Worm (Caenorhabditis elegans) whole organism, L4/young adult: Measurements from ENCODE around the gene T22B2.1.
A peak's percentile ranks its signal among the peaks of the same experiment; 100 is the strongest.

Experiments used
- W03F9.2 ChIP-seq: fragments of 150-350 bp; optimal IDR thresholded peaks from 2 replicates; lab custom pipeline; 2014; ENCODE audit warnings: missing biosample characterization, missing genetic modification characterization
- dao-5 ChIP-seq: sonication (generic microtip); optimal IDR thresholded peaks from 2 replicates; lab custom pipeline; 2016; ENCODE audit warnings: missing genotype, missing genetic modification characterization, moderate library complexity, missing compliant biosample characterization
- him-1 ChIP-seq: sonication (generic microtip); optimal IDR thresholded peaks from 2 replicates; lab custom pipeline; 2016; ENCODE audit warnings: missing genotype, missing genetic modification reagents, missing genetic modification characterization, missing compliant biosample characterization

T22B2.1 gene

DNA sequence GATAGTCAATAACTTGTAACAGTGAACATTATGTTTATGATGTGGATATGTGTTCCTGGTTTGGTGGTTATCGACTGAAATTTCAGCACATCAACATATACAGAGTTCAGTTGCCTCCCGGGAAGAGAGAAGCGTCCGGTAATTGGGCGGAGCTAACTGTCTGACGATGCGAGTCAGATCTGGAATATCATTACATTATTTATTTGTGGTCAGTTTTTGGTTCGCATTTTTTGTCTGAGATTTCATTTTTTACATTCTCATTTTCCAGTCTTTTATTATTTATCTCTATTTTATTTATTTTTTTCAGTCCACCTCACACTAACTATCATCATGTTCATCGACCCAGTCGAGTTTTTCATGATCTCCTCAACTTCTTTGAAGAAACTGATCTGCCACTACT lies at the start of gene T22B2.1:
TSS of gene T22B2.1 (plus strand) at position 301 of the 400 bp plus-strand sequence.
- TF ChIP-seq W03F9.2 (tag; lab: Kevin White, UChicago), result no peak
- TF ChIP-seq him-1 (tag; lab: Kevin White, UChicago), result no peak
- TF ChIP-seq dao-5 (tag; lab: Kevin White, UChicago), result no peak

DNA sequence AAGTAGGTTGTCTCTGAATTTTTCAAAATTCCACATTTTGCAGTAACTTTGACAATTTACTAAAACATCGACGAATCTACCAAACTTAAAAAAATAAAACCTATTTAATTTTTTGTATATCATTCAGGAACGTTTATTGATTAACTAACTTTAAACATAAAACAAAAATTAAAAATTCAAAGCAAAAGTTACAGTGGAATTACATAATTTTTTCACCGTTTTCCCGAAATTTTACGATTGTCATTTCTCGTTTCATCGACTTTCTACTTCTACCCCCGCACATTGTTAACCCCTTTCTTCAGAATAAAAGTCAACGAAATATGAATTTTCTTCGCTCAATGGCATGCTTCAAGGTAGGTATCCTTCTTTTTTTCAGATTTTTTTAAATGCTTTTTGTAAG lies 47.6 kb upstream of the T22B2.1 start, which contains the start of gene F47F2.1:
TSS of gene F47F2.1 (plus strand) at position 301 of the 400 bp plus-strand sequence.
- TF ChIP-seq W03F9.2 (tag; lab: Kevin White, UChicago) (no peak), dao-5 (tag; lab: Kevin White, UChicago) (no peak), him-1 (tag; lab: Kevin White, UChicago) (no peak)

DNA sequence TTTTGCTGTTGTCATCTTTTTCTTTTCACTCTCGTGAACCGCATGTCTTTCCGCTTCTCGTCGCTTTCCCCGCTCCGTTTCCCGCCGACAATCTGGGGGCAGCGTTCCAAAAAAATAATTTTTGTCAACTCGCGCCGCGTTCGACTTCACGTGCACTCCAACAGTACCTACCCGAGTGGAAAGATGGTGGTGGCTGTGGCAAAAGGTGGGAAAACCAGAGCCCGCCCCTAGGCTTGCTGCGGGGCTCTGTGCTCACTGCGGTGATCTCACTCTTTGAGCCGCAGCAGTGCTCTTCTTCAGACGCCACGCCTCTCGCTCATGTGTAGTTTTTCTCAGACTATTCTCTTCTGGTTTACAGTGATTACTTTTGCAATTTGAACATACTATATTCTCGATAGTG lies 38.3 kb upstream of the T22B2.1 start:
- TF ChIP-seq him-1 (tag; lab: Kevin White, UChicago), result no peak
- no peak for TF ChIP-seq dao-5 (tag; lab: Kevin White, UChicago)
- TF ChIP-seq W03F9.2 (tag; lab: Kevin White, UChicago), result no peak

DNA sequence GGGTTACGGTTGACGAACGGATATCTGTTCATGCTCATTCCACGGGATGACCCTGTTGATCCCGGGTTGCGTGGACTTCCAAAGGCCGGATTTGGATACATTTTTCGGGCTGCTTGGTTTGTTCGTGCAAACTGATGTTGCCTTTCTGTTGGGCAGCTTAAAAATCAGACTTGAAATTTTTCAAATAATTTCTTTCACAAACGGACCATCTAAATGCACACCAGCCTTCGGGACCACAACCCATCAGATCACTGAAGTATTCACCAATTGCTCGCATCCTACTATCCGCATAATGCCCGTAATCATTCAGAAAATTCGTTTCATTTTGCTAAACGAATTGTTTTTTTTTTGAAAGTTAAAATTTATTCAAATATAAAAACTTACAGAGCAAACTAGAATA lies 30.3 kb upstream of the T22B2.1 start, which contains the start of gene F47F2.3:
TSS of gene F47F2.3 (minus strand) at position 101 of the 400 bp plus-strand sequence.
- TF ChIP-seq dao-5 (tag; lab: Kevin White, UChicago) (no peak), W03F9.2 (tag; lab: Kevin White, UChicago) (no peak), him-1 (tag; lab: Kevin White, UChicago) (no peak)

DNA sequence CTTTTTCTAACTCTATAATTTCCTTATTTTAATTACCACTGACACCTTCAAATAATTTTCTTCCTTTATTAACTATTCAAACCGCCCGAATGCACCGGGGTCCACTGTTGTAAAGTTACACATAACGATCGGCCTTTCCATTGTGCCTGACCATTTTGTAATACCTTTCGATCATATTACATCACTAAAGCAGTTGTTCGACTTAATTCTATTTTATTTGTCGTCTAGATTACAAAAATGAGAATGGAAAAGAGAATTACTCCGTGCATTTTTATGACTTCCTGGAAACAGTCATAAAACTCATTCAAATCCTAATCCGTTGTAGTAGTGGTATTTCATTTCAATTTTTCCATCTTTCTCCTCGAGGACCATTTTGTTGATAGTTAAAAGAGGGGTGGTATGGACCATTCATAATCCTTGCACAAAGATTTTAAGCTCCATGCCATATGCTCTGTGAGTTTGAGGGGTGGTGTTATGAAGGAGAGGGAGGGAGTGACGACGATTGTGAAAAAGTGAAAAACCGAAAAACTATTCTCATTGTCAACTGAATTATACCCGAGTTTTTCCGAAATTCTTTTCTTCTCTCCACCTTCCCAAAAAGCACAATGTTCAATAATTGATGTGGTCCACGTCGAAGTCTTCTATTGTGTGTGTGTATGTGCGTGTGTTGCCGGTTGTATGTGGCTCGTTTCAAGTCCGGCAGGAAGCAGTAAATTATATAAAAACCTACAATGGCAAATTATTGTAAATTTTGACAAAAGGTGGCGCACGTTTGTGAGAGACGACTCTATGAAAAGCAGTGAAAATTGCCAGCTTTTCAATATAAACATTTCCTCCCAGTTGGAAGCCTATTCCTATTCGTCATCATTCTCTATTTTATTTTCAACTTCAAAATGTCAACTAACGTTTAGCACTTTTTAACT lies 27.4 kb upstream of the T22B2.1 start:
- TF ChIP-seq dao-5 (tag; lab: Kevin White, UChicago) (no peak), him-1 (tag; lab: Kevin White, UChicago) (peak; percentile 8), W03F9.2 (tag; lab: Kevin White, UChicago) (no peak)

DNA sequence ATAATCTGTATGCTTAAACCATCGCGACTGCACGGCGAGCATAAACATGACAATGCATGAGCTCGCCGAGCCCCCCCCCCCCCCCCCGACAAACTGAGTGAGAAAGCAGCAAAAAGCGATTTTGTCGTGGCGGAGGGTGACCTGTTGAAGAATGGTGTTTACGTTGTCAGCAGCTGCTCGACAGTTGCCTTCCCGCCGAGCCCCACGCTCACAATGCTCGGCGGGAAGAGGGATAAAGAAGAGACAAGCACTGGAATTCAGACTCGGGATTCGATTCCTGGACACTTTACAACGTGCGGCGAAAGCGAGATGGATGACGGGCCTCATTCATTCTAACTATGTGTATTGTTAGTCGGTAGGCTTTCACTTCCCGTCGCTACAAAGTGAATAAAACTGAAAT lies 25.2 kb upstream of the T22B2.1 start:
- TF ChIP-seq dao-5 (tag; lab: Kevin White, UChicago), result no peak
- TF ChIP-seq him-1 (tag; lab: Kevin White, UChicago), result no peak

DNA sequence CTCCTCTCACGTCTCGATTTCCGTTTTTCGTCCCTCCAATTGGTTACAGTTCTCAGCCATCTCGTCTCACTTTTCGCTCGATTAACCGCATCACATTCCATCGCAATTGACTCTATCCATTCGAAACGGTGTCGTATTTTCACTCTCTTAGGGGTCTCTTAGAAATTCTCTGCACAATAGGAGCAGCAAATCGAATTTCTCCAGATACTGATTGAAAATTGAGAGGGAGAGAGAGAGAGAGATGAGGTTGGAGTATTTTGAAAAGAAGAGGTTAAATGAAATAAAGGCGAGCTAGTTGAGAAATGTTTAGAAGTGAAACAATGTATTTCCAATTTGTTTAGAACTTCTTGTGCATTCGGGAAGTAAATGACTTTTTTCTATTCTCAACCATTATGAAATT lies 24.5 kb upstream of the T22B2.1 start:
- TF ChIP-seq him-1 (tag; lab: Kevin White, UChicago) (no peak), dao-5 (tag; lab: Kevin White, UChicago) (no peak), W03F9.2 (tag; lab: Kevin White, UChicago) (no peak)

DNA sequence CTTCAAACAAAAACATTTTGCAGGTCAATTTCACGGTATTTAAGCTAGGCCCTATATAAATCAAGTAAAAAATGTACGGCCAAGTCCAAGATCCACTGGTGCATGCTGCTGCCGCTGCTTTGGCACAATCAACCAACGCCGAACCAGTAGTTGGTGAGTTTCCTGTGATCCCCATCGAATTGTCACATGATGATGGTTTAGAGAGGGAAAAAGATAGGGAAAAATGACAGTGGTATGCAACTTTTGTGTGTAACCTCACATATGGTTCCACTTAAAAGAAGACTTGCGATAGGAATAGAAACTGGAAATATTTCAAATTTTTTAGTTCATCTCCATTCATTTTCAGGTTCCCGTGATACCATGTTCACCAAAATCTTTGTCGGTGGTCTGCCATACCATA lies 21.3 kb upstream of the T22B2.1 start, which contains the start of gene sup-12:
TSS of gene sup-12 (plus strand) at position 17 of the 400 bp plus-strand sequence.
- TF ChIP-seq W03F9.2 (tag; lab: Kevin White, UChicago) (no peak), dao-5 (tag; lab: Kevin White, UChicago) (no peak), him-1 (tag; lab: Kevin White, UChicago) (no peak)

DNA sequence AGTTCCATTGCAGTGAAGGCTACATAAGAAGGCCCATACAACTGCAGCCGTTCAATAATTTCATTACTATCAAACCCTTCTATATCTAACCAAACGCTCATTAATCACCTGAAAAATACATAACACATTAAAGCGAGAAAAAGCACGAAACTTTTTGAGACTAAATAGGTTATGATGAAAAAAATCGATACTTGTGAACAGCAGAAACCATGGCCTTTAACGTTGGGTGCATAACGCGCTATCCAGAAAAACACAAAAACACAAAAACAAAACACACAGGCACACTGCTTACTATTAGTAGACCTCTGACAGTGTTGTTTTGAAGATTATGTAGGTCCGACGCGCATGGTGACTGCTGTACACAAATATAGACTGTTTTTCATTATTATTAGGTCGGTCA lies 14.6 kb upstream of the T22B2.1 start, which contains the start of gene T22B2.5:
TSS of gene T22B2.5 (minus strand) at position 101 of the 400 bp plus-strand sequence.
- no peak for TF ChIP-seq dao-5 (tag; lab: Kevin White, UChicago)
- no peak for TF ChIP-seq W03F9.2 (tag; lab: Kevin White, UChicago)
- no peak for TF ChIP-seq him-1 (tag; lab: Kevin White, UChicago)

DNA sequence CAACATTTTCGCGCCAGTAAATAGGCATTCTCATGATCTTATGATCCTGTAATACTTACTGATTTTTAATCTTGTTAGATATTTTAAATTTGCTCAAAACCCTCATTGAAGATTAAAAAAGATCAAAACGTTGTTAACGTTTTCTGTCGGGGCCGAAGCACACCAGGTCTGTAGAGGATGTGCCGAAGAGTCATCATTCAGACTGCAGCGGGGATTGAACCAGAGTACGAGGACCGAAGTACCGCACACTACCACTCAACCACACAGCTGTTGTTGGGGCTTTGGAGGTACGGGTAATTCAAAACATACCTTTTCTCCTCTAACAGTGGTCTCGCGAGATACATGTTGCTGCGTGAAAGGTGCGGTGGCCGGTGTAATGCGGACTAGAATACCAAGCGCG lies 11.6 kb upstream of the T22B2.1 start:
- TF ChIP-seq him-1 (tag; lab: Kevin White, UChicago) (no peak), dao-5 (tag; lab: Kevin White, UChicago) (no peak), W03F9.2 (tag; lab: Kevin White, UChicago) (no peak)

DNA sequence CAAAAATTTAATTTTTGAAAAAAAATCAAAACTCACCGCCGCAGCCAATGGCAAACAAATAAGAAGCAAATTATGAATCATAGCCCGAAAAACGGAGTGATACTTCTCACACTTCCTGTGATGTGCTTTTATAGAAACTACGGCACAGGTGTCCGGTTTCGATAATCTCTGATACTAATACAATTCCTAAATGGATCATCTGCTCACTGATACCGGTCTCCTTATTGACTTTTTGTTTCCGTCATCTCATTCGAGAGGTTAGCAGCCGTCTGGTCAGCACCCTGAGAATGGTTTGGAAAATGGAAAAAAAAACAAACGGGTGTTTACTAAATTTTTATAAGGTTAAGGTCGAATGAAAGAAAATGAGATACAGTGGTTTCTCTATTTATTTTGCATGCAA lies 10.1 kb upstream of the T22B2.1 start, which contains the start of gene idpp-9:
TSS of gene idpp-9 (minus strand) at position 101 of the 400 bp plus-strand sequence.
- TF ChIP-seq dao-5 (tag; lab: Kevin White, UChicago) (no peak), him-1 (tag; lab: Kevin White, UChicago) (no peak), W03F9.2 (tag; lab: Kevin White, UChicago) (no peak)

DNA sequence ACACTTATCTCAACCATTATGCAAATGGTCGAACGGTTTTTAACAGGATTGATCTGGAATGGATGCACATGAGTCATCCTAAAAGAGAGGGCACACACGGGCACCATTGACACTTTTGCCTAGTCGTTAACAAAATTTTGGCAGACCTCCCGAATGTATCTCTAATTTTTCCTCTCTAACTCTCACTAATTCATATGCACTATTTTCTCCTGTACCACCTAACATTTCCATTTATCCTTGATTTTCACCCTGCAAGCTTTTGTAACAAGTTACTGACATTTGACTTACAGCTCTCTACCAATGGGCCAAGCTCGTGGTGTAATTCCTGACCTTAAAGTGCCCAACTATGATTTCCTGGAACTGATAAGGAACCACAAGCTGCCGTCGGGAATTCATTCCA lies 8.9 kb upstream of the T22B2.1 start, which contains the start of gene T22B2.3:
TSS of gene T22B2.3 (plus strand) at position 301 of the 400 bp plus-strand sequence.
- TF ChIP-seq him-1 (tag; lab: Kevin White, UChicago), result no peak
- TF ChIP-seq dao-5 (tag; lab: Kevin White, UChicago), result no peak
- no peak for TF ChIP-seq W03F9.2 (tag; lab: Kevin White, UChicago)

DNA sequence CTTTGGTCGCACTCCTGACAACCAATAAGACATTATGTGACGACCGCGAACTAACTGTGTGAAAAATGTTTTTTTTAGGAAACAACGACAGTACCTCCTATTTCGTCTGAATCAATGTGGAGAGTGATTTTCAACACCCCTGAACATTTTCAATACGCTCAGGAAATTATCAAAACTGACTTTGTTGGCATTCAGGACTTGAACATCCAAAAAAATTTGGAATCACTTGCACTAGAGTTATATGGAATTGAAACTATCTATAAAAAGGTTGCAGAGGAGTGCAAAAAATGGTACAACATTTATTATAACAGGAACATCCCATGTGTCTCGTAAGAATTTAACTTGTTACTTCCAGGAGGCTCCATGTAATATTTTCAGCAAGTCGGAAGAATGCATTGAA lies 7.7 kb upstream of the T22B2.1 start:
- TF ChIP-seq dao-5 (tag; lab: Kevin White, UChicago) (no peak), W03F9.2 (tag; lab: Kevin White, UChicago) (no peak), him-1 (tag; lab: Kevin White, UChicago) (no peak)
